Fruit fly (Drosophila melanogaster) whole organism, embryonic: Measurements from ENCODE around the gene trem.

Experiments used
- CG11456 ChIP-seq: fragments of 200-800 bp; sonication (Bioruptor generic); IDR thresholded peaks from 3 replicates; pipeline ENCODE4 v1.3.6; 2022; ENCODE audit warnings: missing biosample characterization, missing genetic modification characterization
- CG1233 ChIP-seq: fragments of 200-800 bp; sonication (Bioruptor generic); optimal IDR thresholded peaks from 4 replicates; lab custom pipeline; 2018; ENCODE audit warnings: missing biosample characterization, mild to moderate bottlenecking, missing genetic modification characterization
- CG12744 ChIP-seq: fragments of 200-800 bp; sonication (Bioruptor generic); optimal IDR thresholded peaks from 2 replicates; lab custom pipeline; 2016; ENCODE audit warnings: missing biosample characterization, missing genetic modification characterization
- CG1792 ChIP-seq: fragments of 200-800 bp; sonication (Bioruptor generic); optimal IDR thresholded peaks from 2 replicates; lab custom pipeline; 2016; ENCODE audit warnings: missing biosample characterization, missing genetic modification characterization
- CG2116 ChIP-seq: fragments of 200-800 bp; sonication (Bioruptor generic); optimal IDR thresholded peaks from 3 replicates; lab custom pipeline; 2018; ENCODE audit warnings: missing biosample characterization, mild to moderate bottlenecking, missing genetic modification characterization
- CG30431 ChIP-seq: fragments of 200-800 bp; sonication (Bioruptor generic); optimal IDR thresholded peaks from 2 replicates; lab custom pipeline; 2017; ENCODE audit warnings: missing biosample characterization, missing genetic modification characterization
- CG32767 ChIP-seq: fragments of 200-800 bp; sonication (Bioruptor generic); IDR thresholded peaks from 2 replicates; pipeline ENCODE4 v1.3.6; 2022; ENCODE audit warnings: missing biosample characterization, missing genetic modification characterization
- CG34422 ChIP-seq: fragments of 200-800 bp; sonication (Bioruptor generic); IDR thresholded peaks from 3 replicates; pipeline ENCODE4 v1.3.6; 2022; ENCODE audit warnings: missing biosample characterization, missing genetic modification characterization
- CG43689 ChIP-seq: fragments of 200-800 bp; sonication (Bioruptor generic); IDR thresholded peaks from 2 replicates; pipeline ENCODE4 v1.3.6; 2022; ENCODE audit warnings: missing biosample characterization, missing genetic modification characterization
- CG4730 ChIP-seq: fragments of 200-800 bp; sonication (Bioruptor generic); IDR thresholded peaks from 2 replicates; pipeline ENCODE4 v1.3.6; 2022; ENCODE audit warnings: missing biosample characterization, missing genetic modification characterization
- CG5953 ChIP-seq: fragments of 200-800 bp; sonication (Bioruptor generic); IDR thresholded peaks from 2 replicates; pipeline ENCODE4 v1.3.6; 2022; ENCODE audit warnings: missing biosample characterization, missing genetic modification characterization
- CG7372 ChIP-seq: fragments of 200-800 bp; sonication (Bioruptor generic); IDR thresholded peaks from 2 replicates; pipeline ENCODE4 v1.3.6; 2022; ENCODE audit warnings: missing biosample characterization, missing genetic modification characterization
- CG9727 ChIP-seq: fragments of 200-800 bp; sonication (Bioruptor generic); optimal IDR thresholded peaks from 3 replicates; lab custom pipeline; 2017; ENCODE audit warnings: missing biosample characterization, mild to moderate bottlenecking, missing genetic modification characterization
- CoRest ChIP-seq: fragments of 200-800 bp; sonication (Bioruptor generic); optimal IDR thresholded peaks from 3 replicates; lab custom pipeline; 2018; ENCODE audit warnings: missing biosample characterization, mild to moderate bottlenecking, missing genetic modification characterization, moderate library complexity
- Dref ChIP-seq: fragments of 200-800 bp; sonication (Bioruptor generic); IDR thresholded peaks from 2 replicates; pipeline ENCODE4 v1.3.6; 2022; ENCODE audit warnings: missing biosample characterization, missing genetic modification characterization
- Hey ChIP-seq: fragments of 200-800 bp; sonication (Bioruptor generic); optimal IDR thresholded peaks from 3 replicates; lab custom pipeline; 2018; ENCODE audit warnings: missing biosample characterization, mild to moderate bottlenecking, missing genetic modification characterization
- Mad ChIP-seq: fragments of 200-800 bp; sonication (Bioruptor generic); optimal IDR thresholded peaks from 2 replicates; lab custom pipeline; 2016; ENCODE audit warnings: missing biosample characterization, missing genetic modification characterization
- Med ChIP-seq: fragments of 200-800 bp; sonication (Bioruptor generic); peaks from one replicate; lab custom pipeline; 2016; ENCODE audit warnings: missing biosample characterization, missing genetic modification characterization, mild to moderate bottlenecking, inconsistent platforms, moderate library complexity
- NK7.1 ChIP-seq: fragments of 200-800 bp; sonication (Bioruptor generic); optimal IDR thresholded peaks from 3 replicates; lab custom pipeline; 2016; ENCODE audit warnings: missing biosample characterization, missing genetic modification characterization
- PHDP ChIP-seq: fragments of 200-800 bp; sonication (Bioruptor generic); optimal IDR thresholded peaks from 3 replicates; lab custom pipeline; 2018; ENCODE audit warnings: missing biosample characterization, mild to moderate bottlenecking, missing genetic modification characterization, moderate library complexity
- Scr ChIP-seq: fragments of 200-800 bp; sonication (Bioruptor generic); IDR thresholded peaks from 2 replicates; pipeline ENCODE4 v1.3.6; 2022; ENCODE audit warnings: missing biosample characterization, missing genetic modification characterization; ENCODE audit not compliant: partially characterized antibody
- Sry-β ChIP-seq: fragments of 200-800 bp; sonication (Bioruptor generic); optimal IDR thresholded peaks from 2 replicates; lab custom pipeline; 2018; ENCODE audit warnings: missing biosample characterization, mild to moderate bottlenecking, missing genetic modification characterization, moderate library complexity
- Taf1 ChIP-seq: fragments of 200-800 bp; sonication (Bioruptor generic); IDR thresholded peaks from 2 replicates; pipeline ENCODE4 v1.3.6; 2022; ENCODE audit warnings: missing biosample characterization, missing genetic modification characterization
- Usf ChIP-seq: fragments of 200-800 bp; sonication (Bioruptor generic); optimal IDR thresholded peaks from 2 replicates; lab custom pipeline; 2017; ENCODE audit warnings: missing genotype, missing biosample characterization, missing genetic modification characterization
- ab ChIP-seq: fragments of 200-800 bp; sonication (Bioruptor generic); optimal IDR thresholded peaks from 2 replicates; lab custom pipeline; 2016; ENCODE audit warnings: missing biosample characterization, missing genetic modification characterization
- al ChIP-seq: fragments of 200-800 bp; sonication (Bioruptor generic); IDR thresholded peaks from 2 replicates; pipeline ENCODE4 v1.3.6; 2022; ENCODE audit warnings: missing biosample characterization, missing genetic modification characterization
- ato ChIP-seq: fragments of 200-800 bp; sonication (Bioruptor generic); IDR thresholded peaks from 2 replicates; pipeline ENCODE4 v1.3.6; 2022; ENCODE audit warnings: missing biosample characterization, missing genetic modification characterization; ENCODE audit not compliant: partially characterized antibody
- chinmo ChIP-seq: fragments of 200-800 bp; sonication (Bioruptor generic); IDR thresholded peaks from 4 replicates; pipeline ENCODE4 v1.3.6; 2022; ENCODE audit warnings: missing biosample characterization, missing genetic modification characterization; ENCODE audit not compliant: partially characterized antibody
- dan ChIP-seq: fragments of 200-800 bp; sonication (Bioruptor generic); IDR thresholded peaks from 2 replicates; pipeline ENCODE4 v1.3.6; 2022; ENCODE audit warnings: missing biosample characterization, missing genetic modification characterization
- dmrt11E ChIP-seq: fragments of 200-800 bp; sonication (Bioruptor generic); optimal IDR thresholded peaks from 3 replicates; lab custom pipeline; 2018; ENCODE audit warnings: missing biosample characterization, mild to moderate bottlenecking, missing genetic modification characterization, moderate library complexity
- gcm ChIP-seq: fragments of 200-800 bp; sonication (Bioruptor generic); optimal IDR thresholded peaks from 2 replicates; lab custom pipeline; 2019; ENCODE audit warnings: missing biosample characterization, mild to moderate bottlenecking, missing genetic modification characterization, moderate library complexity
- kni ChIP-seq: fragments of 200-800 bp; sonication (Bioruptor generic); optimal IDR thresholded peaks from 3 replicates; lab custom pipeline; 2017; ENCODE audit warnings: mild to moderate bottlenecking, missing biosample characterization, missing genetic modification reagents, missing genetic modification characterization
- lilli ChIP-seq: fragments of 200-800 bp; sonication (Bioruptor generic); optimal IDR thresholded peaks from 3 replicates; lab custom pipeline; 2016; ENCODE audit warnings: missing biosample characterization, missing genetic modification characterization
- org-1 ChIP-seq: fragments of 200-800 bp; sonication (Bioruptor generic); optimal IDR thresholded peaks from 2 replicates; lab custom pipeline; 2017; ENCODE audit warnings: missing biosample characterization, missing genetic modification characterization
- pb ChIP-seq: fragments of 200-800 bp; sonication (Bioruptor generic); optimal IDR thresholded peaks from 3 replicates; lab custom pipeline; 2016; ENCODE audit warnings: missing biosample characterization, missing genetic modification characterization
- row ChIP-seq: fragments of 200-800 bp; sonication (Bioruptor generic); IDR thresholded peaks from 3 replicates; pipeline ENCODE4 v1.3.6; 2022; ENCODE audit warnings: missing biosample characterization, missing genetic modification characterization
- sens ChIP-seq: fragments of 200-800 bp; sonication (Bioruptor generic); peaks from one replicate; lab custom pipeline; 2016; ENCODE audit warnings: missing biosample characterization, missing genetic modification characterization
- stwl ChIP-seq: fragments of 200-800 bp; sonication (Bioruptor generic); optimal IDR thresholded peaks from 3 replicates; lab custom pipeline; 2018; ENCODE audit warnings: missing biosample characterization, mild to moderate bottlenecking, missing genetic modification characterization, moderate library complexity
- tio ChIP-seq: fragments of 200-800 bp; sonication (Bioruptor generic); optimal IDR thresholded peaks from 2 replicates; lab custom pipeline; 2017; ENCODE audit warnings: missing biosample characterization, missing genetic modification characterization, inconsistent platforms
- trem ChIP-seq: fragments of 200-800 bp; optimal IDR thresholded peaks from 3 replicates; lab custom pipeline; 2019; ENCODE audit warnings: missing biosample characterization, mild to moderate bottlenecking, missing genetic modification characterization, moderate library complexity
- trh ChIP-seq: fragments of 200-800 bp; sonication (Bioruptor generic); optimal IDR thresholded peaks from 2 replicates; lab custom pipeline; 2016; ENCODE audit warnings: missing biosample characterization, missing genetic modification characterization
- vfl ChIP-seq: fragments of 200-800 bp; sonication (Bioruptor generic); optimal IDR thresholded peaks from 2 replicates; lab custom pipeline; 2016; ENCODE audit warnings: missing biosample characterization, missing genetic modification characterization

trem gene

dm6 chr3R:20031043-20031763 lies at the start of gene trem (continued):
- TF ChIP-seq lilli = peak; percentile 66
- TF ChIP-seq CoRest (tag; lab: Kevin White, UChicago) = peak; percentile 92
- peak; percentile 78 for TF ChIP-seq Med (GFP tag; lab: Kevin White, UChicago)
- TF ChIP-seq CG1792 = no peak
- peak; percentile 51; the same call in 2 of the 3 replicates for TF ChIP-seq CG34422
- no peak for TF ChIP-seq NK7.1
- TF ChIP-seq dmrt11E = peak; percentile 81
- peak; percentile 57 for TF ChIP-seq CG7372
- TF ChIP-seq row (GFP tag; lab: Robert Waterston, UW) = peak; percentile 97
- TF ChIP-seq org-1 = peak; percentile 30
- TF ChIP-seq CG11456 = peak; percentile 74
- TF ChIP-seq Scr = peak; percentile 17; the same call in 1 of the 2 replicates
- no peak; the same call in none of the 2 replicates for TF ChIP-seq CG4730 (GFP tag; lab: Robert Waterston, UW)
- peak; percentile 34 for TF ChIP-seq CG2116 (GFP tag; lab: Kevin White, UChicago)
- peak; percentile 79 for TF ChIP-seq trem (tag; lab: Kevin White, UChicago)
- TF ChIP-seq al (GFP tag; lab: Robert Waterston, UW) = peak; percentile 69
- TF ChIP-seq ato = no peak
- no peak for TF ChIP-seq ab (GFP tag; lab: Kevin White, UChicago)
- TF ChIP-seq sens (GFP tag; lab: Kevin White, UChicago) = peak; percentile 82
- no peak for TF ChIP-seq vfl (GFP tag; lab: Kevin White, UChicago)
- no peak for TF ChIP-seq kni (GFP tag; lab: Kevin White, UChicago)
- TF ChIP-seq Dref (GFP tag; lab: Robert Waterston, UW) = 0 out of 2 replicates have a peak, but pooled peaks have one; percentile 20
- TF ChIP-seq Sry-β (GFP tag; lab: Kevin White, UChicago) = no peak
- TF ChIP-seq Taf1 (GFP tag; lab: Robert Waterston, UW) = no peak
- TF ChIP-seq CG12744 = no peak
- TF ChIP-seq trh = peak; percentile 26
- TF ChIP-seq pb (GFP tag; lab: Kevin White, UChicago) = no peak
- TF ChIP-seq CG1233 (GFP tag; lab: Kevin White, UChicago) = peak; percentile 83
- peak; percentile 3 for TF ChIP-seq Mad (GFP tag; lab: Kevin White, UChicago)
- TF ChIP-seq Usf (GFP tag; lab: Kevin White, UChicago) = peak; percentile 85
- TF ChIP-seq stwl (tag; lab: Kevin White, UChicago) = peak; percentile 15
- TF ChIP-seq chinmo = no peak
- TF ChIP-seq CG43689 (GFP tag; lab: Robert Waterston, UW) = no peak
- no peak for TF ChIP-seq gcm (GFP tag; lab: Kevin White, UChicago)
- TF ChIP-seq dan (GFP tag; lab: Robert Waterston, UW) = no peak
- no peak for TF ChIP-seq tio (GFP tag; lab: Kevin White, UChicago)
- TF ChIP-seq CG30431 (GFP tag; lab: Kevin White, UChicago) = peak; percentile 50
- TF ChIP-seq CG5953 (GFP tag; lab: Robert Waterston, UW) = no peak; the same call in 1 of the 2 replicates
- TF ChIP-seq CG9727 (GFP tag; lab: Kevin White, UChicago) = peak; percentile 88
- no peak for TF ChIP-seq Hey
- peak; percentile 67 for TF ChIP-seq PHDP (tag; lab: Kevin White, UChicago)
- TF ChIP-seq CG32767 (GFP tag; lab: Robert Waterston, UW) = no peak
